Worm (Caenorhabditis elegans): ENCODE measurements around the gene fbxa-1.

Gene fbxa-1

ce11 chrIII:2291139-2291538 is 16.8 kb downstream of the fbxa-1 start, which contains the start of gene fbxa-219:
fbxa-219 (plus strand) TSS chrIII:2291415.
- no peak for TF ChIP-seq nhr-237 (tag; optimal IDR thresholded peaks at IDR 0.05)
- TF ChIP-seq skn-1 (tag; optimal IDR thresholded peaks at IDR 0.05) = no peak
- peak; percentile 41 for TF ChIP-seq pqm-1 (tag; optimal IDR thresholded peaks at IDR 0.05)
- TF ChIP-seq elt-2 (tag; optimal IDR thresholded peaks at IDR 0.05) = peak; percentile 59

DNA sequence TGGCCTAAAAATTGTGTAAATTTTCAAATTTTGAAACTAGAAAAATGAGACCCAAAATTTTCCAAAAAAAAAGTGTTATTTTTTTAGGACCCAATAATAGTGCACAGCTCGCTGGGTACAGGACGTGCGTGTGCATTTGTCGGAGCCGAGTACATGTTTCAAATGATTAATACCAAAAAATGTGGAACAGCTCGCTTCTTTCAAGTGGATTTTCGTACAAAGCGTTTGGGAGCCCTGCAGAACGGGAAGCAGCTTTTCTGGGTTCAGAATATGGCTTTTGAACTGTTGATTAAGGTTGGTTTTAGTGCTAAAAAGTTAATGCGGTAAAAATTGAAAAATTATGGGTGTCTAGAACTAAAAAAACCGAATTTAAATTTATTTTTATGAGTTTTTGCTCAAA is 19.7 kb downstream of the fbxa-1 start:
- TF ChIP-seq lsy-12 (tag; optimal IDR thresholded peaks at IDR 0.05) (no peak), mml-1 (tag; optimal IDR thresholded peaks at IDR 0.05) (no peak), nhr-43 (tag; optimal IDR thresholded peaks at IDR 0.05; ENCODE audit: poor library complexity, severe bottlenecking) (no peak), tbx-2 (tag; optimal IDR thresholded peaks at IDR 0.05) (no peak), unc-39 (tag; optimal IDR thresholded peaks at IDR 0.05) (no peak)

DNA sequence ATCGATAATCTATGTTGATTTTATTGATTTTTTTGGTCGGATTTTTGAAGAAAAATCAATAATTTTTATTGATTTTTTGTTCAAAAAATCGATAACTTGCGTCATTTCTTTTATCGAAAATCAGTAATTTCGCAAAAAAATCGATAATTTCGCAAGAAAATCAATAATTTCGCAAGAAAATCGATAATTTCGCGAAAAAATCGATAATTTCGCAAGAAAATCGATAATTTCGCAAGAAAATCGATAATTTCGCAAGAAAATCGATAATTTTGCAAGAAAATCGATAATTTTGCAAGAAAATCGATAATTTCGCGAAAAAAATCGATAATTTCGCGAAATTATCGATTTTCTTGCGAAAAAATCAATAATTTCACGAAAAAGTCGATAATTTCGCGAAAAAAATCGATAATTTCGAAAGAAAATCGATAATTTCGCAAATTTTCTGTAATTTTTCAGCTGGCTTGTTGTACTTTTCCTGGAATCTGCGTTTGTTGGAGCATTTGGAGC is 24.5 kb downstream of the fbxa-1 start:
- TF ChIP-seq nhr-23 (tag; optimal IDR thresholded peaks at IDR 0.05) (no peak), ceh-28 (tag; optimal IDR thresholded peaks at IDR 0.05) (peak; percentile 97)

DNA sequence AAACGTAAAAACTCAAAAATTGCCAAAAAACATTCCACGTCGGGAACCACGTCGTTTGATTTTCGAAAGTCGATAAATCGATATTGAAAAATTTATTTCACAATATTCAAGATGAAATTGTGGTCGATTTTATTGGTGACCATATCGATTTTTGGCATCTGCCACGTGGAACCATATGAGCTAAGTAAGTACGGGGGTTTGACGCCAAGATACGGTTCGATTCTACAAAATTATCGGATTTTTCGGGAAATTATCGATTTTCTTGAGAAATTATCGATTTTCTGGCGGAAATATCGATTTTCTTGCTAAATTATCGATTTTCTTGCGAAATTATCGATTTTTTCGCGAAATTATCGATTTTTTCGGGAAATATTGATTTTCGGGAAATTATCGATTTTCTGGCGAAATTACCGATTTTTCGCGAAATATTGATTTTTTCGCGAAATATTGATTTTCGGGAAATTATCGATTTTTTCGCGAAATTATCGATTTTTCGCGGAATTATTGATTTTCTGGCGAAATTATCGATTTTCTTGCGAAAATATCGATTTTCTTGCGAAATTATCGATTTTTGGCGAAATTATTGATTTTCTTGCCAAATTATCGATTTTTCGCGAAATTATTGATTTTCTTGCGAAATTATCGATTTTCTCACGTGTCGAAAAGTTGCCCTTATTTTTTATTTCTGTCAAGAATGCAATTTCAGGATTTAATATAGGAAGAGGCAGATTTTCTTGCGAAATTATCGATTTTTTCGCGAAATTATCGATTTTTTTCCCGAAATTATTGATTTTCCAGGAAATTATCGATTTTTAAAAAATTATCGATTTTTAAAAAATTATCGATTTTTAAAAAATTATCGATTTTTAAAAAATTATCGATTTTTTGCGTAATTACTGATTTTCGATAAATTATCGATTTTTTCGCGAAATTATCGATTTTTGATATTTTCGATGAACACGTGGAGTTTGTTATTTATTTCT is 25.7 kb downstream of the fbxa-1 start, which contains the start of gene Y54F10BM.3:
Y54F10BM.3 (plus strand) TSS at position 51 of the 983 bp plus-strand sequence.
- no peak for TF ChIP-seq fos-1 (tag; optimal IDR thresholded peaks at IDR 0.05)
- no peak for TF ChIP-seq jun-1 (tag; optimal IDR thresholded peaks at IDR 0.05)
- TF ChIP-seq nhr-76 (tag; optimal IDR thresholded peaks at IDR 0.05) = no peak
- TF ChIP-seq hmg-11 (tag; optimal IDR thresholded peaks at IDR 0.05) = no peak
- peak; percentile 98 for TF ChIP-seq ceh-28 (tag; optimal IDR thresholded peaks at IDR 0.05)
- no peak for TF ChIP-seq pqm-1 (tag; optimal IDR thresholded peaks at IDR 0.05)
- no peak for TF ChIP-seq mdl-1 (tag; optimal IDR thresholded peaks at IDR 0.05)
- no peak for TF ChIP-seq unc-39 (tag; optimal IDR thresholded peaks at IDR 0.05)

DNA sequence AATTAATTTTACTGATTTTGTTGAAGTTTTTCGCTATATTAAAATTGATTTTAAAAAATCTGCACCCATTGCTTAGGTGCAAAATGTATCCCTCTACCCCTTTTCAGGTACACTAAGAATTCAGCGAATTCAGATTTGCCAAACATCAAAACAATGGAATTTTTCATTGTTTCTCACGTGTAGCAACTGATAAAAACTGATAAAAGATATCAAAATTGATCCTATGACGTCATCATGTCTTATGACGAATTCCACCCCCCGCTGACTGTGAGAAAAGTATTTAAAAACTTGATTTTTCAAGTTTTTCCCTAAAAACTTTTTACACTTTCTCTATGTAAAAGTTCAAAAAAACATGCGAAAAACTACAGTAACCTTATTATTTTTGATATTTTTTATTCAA is 27.4 kb downstream of the fbxa-1 start, which contains the start of gene Y54F10BM.22:
Y54F10BM.22 (plus strand) TSS at position 331 of the 400 bp plus-strand sequence.
- TF ChIP-seq snpc-4 (tag; optimal IDR thresholded peaks at IDR 0.05) (no peak), daf-12 (tag; optimal IDR thresholded peaks at IDR 0.05) (no peak), ztf-4 (tag; optimal IDR thresholded peaks at IDR 0.05) (no peak), elt-3 (tag; optimal IDR thresholded peaks at IDR 0.05) (no peak), zag-1 (tag; optimal IDR thresholded peaks at IDR 0.05) (no peak), eor-1 (tag; optimal IDR thresholded peaks at IDR 0.05) (no peak), nhr-76 (tag; optimal IDR thresholded peaks at IDR 0.05) (no peak), unc-39 (tag; optimal IDR thresholded peaks at IDR 0.05) (no peak), tbx-2 (tag; optimal IDR thresholded peaks at IDR 0.05) (no peak), skn-1 (tag; optimal IDR thresholded peaks at IDR 0.05) (no peak), nhr-25 (tag; optimal IDR thresholded peaks at IDR 0.05) (no peak)

DNA sequence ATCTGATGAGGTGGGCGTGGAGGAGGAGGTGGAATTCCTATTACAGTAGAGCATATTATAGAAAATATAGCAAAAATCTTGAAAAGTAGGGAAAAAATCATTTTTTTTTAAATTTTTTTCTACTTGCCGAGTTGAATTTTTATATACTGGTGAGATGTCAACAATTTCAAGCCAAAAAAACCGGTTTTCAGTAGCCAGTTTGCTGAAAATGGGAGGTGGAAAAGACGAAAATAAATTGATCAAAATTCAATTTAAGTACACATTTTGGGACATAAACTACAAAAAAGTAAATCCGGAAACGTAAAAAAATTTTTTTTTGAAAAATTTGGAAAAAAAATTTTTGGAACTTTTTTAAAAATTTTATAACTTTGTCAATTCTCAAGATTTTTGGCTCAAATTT is 28.5 kb downstream of the fbxa-1 start, which contains the start of gene Y54F10BM.23:
Y54F10BM.23 (minus strand) TSS at position 101 of the 400 bp plus-strand sequence.
- TF ChIP-seq pha-4 (tag; optimal IDR thresholded peaks at IDR 0.05) (no peak), ztf-4 (tag; optimal IDR thresholded peaks at IDR 0.05) (no peak), elt-1 (tag; optimal IDR thresholded peaks at IDR 0.05) (no peak), snpc-4 (tag; optimal IDR thresholded peaks at IDR 0.05) (no peak), nhr-237 (tag; optimal IDR thresholded peaks at IDR 0.05) (no peak), nhr-23 (tag; optimal IDR thresholded peaks at IDR 0.05) (no peak), nhr-11 (tag; optimal IDR thresholded peaks at IDR 0.05) (no peak), nhr-12 (tag; optimal IDR thresholded peaks at IDR 0.05) (no peak), aly-2 (tag; optimal IDR thresholded peaks at IDR 0.05) (no peak), unc-39 (tag; optimal IDR thresholded peaks at IDR 0.05) (no peak)

All from whole organism, L3 larva.